Worm (Caenorhabditis elegans) whole organism, L1 larva: ENCODE measurements around the gene lin-18.

Experiments used
- alr-1 ChIP-seq: fragments of 200-800 bp; sonication (Bioruptor generic); optimal IDR thresholded peaks from 2 replicates; lab custom pipeline; 2018; ENCODE audit warnings: borderline replicate concordance, mild to moderate bottlenecking, missing genetic modification characterization, missing compliant biosample characterization
- aly-2 ChIP-seq: fragments of 150-350 bp; optimal IDR thresholded peaks from 2 replicates; lab custom pipeline; 2014; ENCODE audit warnings: missing biosample characterization, missing genetic modification characterization
- blmp-1 ChIP-seq: fragments of 150-350 bp; optimal IDR thresholded peaks from 2 replicates; lab custom pipeline; 2014; ENCODE audit warnings: missing biosample characterization, missing genetic modification characterization
- ceh-8 ChIP-seq: fragments of 200-800 bp; sonication (Bioruptor generic); optimal IDR thresholded peaks from 2 replicates; lab custom pipeline; 2018; ENCODE audit warnings: mild to moderate bottlenecking, missing genetic modification characterization, moderate library complexity, missing compliant biosample characterization
- ceh-82 ChIP-seq, 3 experiments: fragments of 150-350 bp in 1 of 3; sonication (generic microtip) in 2 of 3; optimal IDR thresholded peaks; 2 replicates each; lab custom pipeline; 2014 to 2017; ENCODE audit warnings: missing biosample characterization in 3 of 3, missing genetic modification characterization in 3 of 3
- ces-1 ChIP-seq: fragments of 150-350 bp; optimal IDR thresholded peaks from 2 replicates; lab custom pipeline; 2014; ENCODE audit warnings: missing biosample characterization, missing genetic modification reagents, missing genetic modification characterization
- efl-1 ChIP-seq, 4 experiments: fragments of 150-350 bp; optimal IDR thresholded peaks in 3 of 4; peaks in 1 of 4; 1 replicate in 1 of 4; 2 replicates in 3 of 4; lab custom pipeline; 2014; ENCODE audit warnings: missing biosample characterization in 2 of 4, missing genetic modification characterization in 2 of 4, missing genetic modification reagents in 2 of 4
- elt-2 ChIP-seq: sonication (generic microtip); optimal IDR thresholded peaks from 2 replicates; lab custom pipeline; 2016; ENCODE audit warnings: missing genetic modification characterization, mild to moderate bottlenecking, inconsistent platforms, missing compliant biosample characterization, missing genetic modification reagents
- fkh-10 ChIP-seq: sonication (generic microtip); optimal IDR thresholded peaks from 2 replicates; lab custom pipeline; 2017; ENCODE audit warnings: missing biosample characterization, missing genetic modification reagents, missing genetic modification characterization
- fos-1 ChIP-seq: fragments of 150-350 bp; optimal IDR thresholded peaks from 2 replicates; lab custom pipeline; 2014; ENCODE audit warnings: missing biosample characterization, missing genetic modification characterization
- grh-1 ChIP-seq: fragments of 200-800 bp; sonication (Bioruptor generic); IDR thresholded peaks from 2 replicates; pipeline ENCODE4 v1.3.6; 2022; ENCODE audit warnings: missing genetic modification reagents, missing genetic modification characterization, missing compliant biosample characterization
- hpl-2 ChIP-seq: fragments of 150-350 bp; optimal IDR thresholded peaks from 2 replicates; lab custom pipeline; 2014; ENCODE audit warnings: missing biosample characterization, missing genetic modification reagents, missing genetic modification characterization
- irx-1 ChIP-seq: sonication (generic microtip); optimal IDR thresholded peaks from 2 replicates; lab custom pipeline; 2016; ENCODE audit warnings: missing genetic modification characterization, missing compliant biosample characterization
- isw-1 ChIP-seq: fragments of 200-800 bp; sonication (Bioruptor generic); IDR thresholded peaks from 2 replicates; pipeline ENCODE4 v1.3.6; 2022; ENCODE audit warnings: missing genetic modification characterization, missing compliant biosample characterization
- lin-13 ChIP-seq: fragments of 150-350 bp; optimal IDR thresholded peaks from 2 replicates; lab custom pipeline; 2014; ENCODE audit warnings: missing biosample characterization, missing genetic modification reagents, missing genetic modification characterization
- lin-14 ChIP-seq: fragments of 200-800 bp; sonication (Bioruptor generic); optimal IDR thresholded peaks from 2 replicates; lab custom pipeline; 2018; ENCODE audit warnings: mild to moderate bottlenecking, missing genetic modification characterization, moderate library complexity, missing compliant biosample characterization
- lin-35 ChIP-seq, 2 experiments: fragments of 150-350 bp; optimal IDR thresholded peaks; 2 replicates each; lab custom pipeline; 2014; ENCODE audit warnings: missing biosample characterization in 2 of 2, missing genetic modification characterization in 2 of 2, missing genetic modification reagents in 2 of 2
- lin-39 ChIP-seq: fragments of 150-350 bp; optimal IDR thresholded peaks from 2 replicates; lab custom pipeline; 2014; ENCODE audit warnings: missing biosample characterization, missing genetic modification reagents, missing genetic modification characterization
- lir-3 ChIP-seq: sonication (generic microtip); optimal IDR thresholded peaks from 2 replicates; lab custom pipeline; 2016; ENCODE audit warnings: mild to moderate bottlenecking, missing genetic modification characterization, moderate library complexity, missing compliant biosample characterization; ENCODE audit not compliant: poor library complexity
- mab-9 ChIP-seq: fragments of 200-800 bp; sonication (Bioruptor generic); IDR thresholded peaks from 2 replicates; pipeline ENCODE4 v1.3.6; 2022; ENCODE audit warnings: missing genetic modification reagents, missing genetic modification characterization, missing compliant biosample characterization
- mef-2 ChIP-seq: fragments of 150-350 bp; optimal IDR thresholded peaks from 2 replicates; lab custom pipeline; 2014; ENCODE audit warnings: missing biosample characterization, missing genetic modification characterization
- nhr-19 ChIP-seq: fragments of 200-800 bp; sonication (Bioruptor generic); conservative IDR thresholded peaks from 2 replicates; pipeline ENCODE4 v1.3.6; 2022; ENCODE audit warnings: missing genetic modification characterization, missing compliant biosample characterization
- nhr-28 ChIP-seq: fragments of 150-350 bp; optimal IDR thresholded peaks from 2 replicates; lab custom pipeline; 2014; ENCODE audit warnings: missing biosample characterization, missing genetic modification characterization
- nhr-71 ChIP-seq: sonication (generic microtip); optimal IDR thresholded peaks from 2 replicates; lab custom pipeline; 2016; ENCODE audit warnings: mild to moderate bottlenecking, missing genetic modification characterization, moderate library complexity, missing compliant biosample characterization
- nhr-76 ChIP-seq: sonication (generic microtip); optimal IDR thresholded peaks from 2 replicates; lab custom pipeline; 2017; ENCODE audit warnings: missing biosample characterization, missing genetic modification characterization
- nhr-77 ChIP-seq: fragments of 150-350 bp; optimal IDR thresholded peaks from 2 replicates; lab custom pipeline; 2014; ENCODE audit warnings: missing biosample characterization, missing genetic modification characterization
- pax-3 ChIP-seq: fragments of 200-800 bp; sonication (Bioruptor generic); optimal IDR thresholded peaks from 2 replicates; lab custom pipeline; 2018; ENCODE audit warnings: mild to moderate bottlenecking, missing genetic modification characterization, moderate library complexity, missing compliant biosample characterization
- pqm-1 ChIP-seq: sonication (generic microtip); optimal IDR thresholded peaks from 3 replicates; lab custom pipeline; 2017; ENCODE audit warnings: missing biosample characterization, missing genetic modification characterization
- rnt-1 ChIP-seq: sonication (generic microtip); optimal IDR thresholded peaks from 2 replicates; lab custom pipeline; 2016; ENCODE audit warnings: mild to moderate bottlenecking, missing genetic modification characterization, moderate library complexity, missing compliant biosample characterization
- snpc-4 ChIP-seq: fragments of 150-350 bp; optimal IDR thresholded peaks from 2 replicates; lab custom pipeline; 2014; ENCODE audit warnings: missing biosample characterization, missing genetic modification characterization
- snu-23 ChIP-seq: sonication (generic microtip); optimal IDR thresholded peaks from 2 replicates; lab custom pipeline; 2016; ENCODE audit warnings: missing genetic modification characterization, missing compliant biosample characterization
- tbx-2 ChIP-seq: sonication (generic microtip); optimal IDR thresholded peaks from 2 replicates; lab custom pipeline; 2016; ENCODE audit warnings: missing genetic modification characterization, missing compliant biosample characterization
- tlp-1 ChIP-seq: fragments of 150-350 bp; optimal IDR thresholded peaks from 2 replicates; lab custom pipeline; 2014; ENCODE audit warnings: missing biosample characterization, missing genetic modification characterization
- unc-130 ChIP-seq: fragments of 150-350 bp; optimal IDR thresholded peaks from 2 replicates; lab custom pipeline; 2017; ENCODE audit warnings: missing biosample characterization, missing genetic modification characterization, inconsistent platforms
- unc-62 ChIP-seq: fragments of 150-350 bp; optimal IDR thresholded peaks from 2 replicates; lab custom pipeline; 2014; ENCODE audit warnings: missing biosample characterization, missing genetic modification reagents, missing genetic modification characterization
- xbp-1 ChIP-seq: sonication (generic microtip); optimal IDR thresholded peaks from 2 replicates; lab custom pipeline; 2016; ENCODE audit warnings: missing genetic modification characterization, missing compliant biosample characterization
- zag-1 ChIP-seq: fragments of 150-350 bp; optimal IDR thresholded peaks from 2 replicates; lab custom pipeline; 2014; ENCODE audit warnings: missing biosample characterization, missing genetic modification characterization
- ztf-11 ChIP-seq, 2 experiments: sonication (generic microtip); optimal IDR thresholded peaks; 2 replicates each; lab custom pipeline; 2016 to 2017; ENCODE audit warnings: missing genetic modification characterization in 2 of 2, missing biosample characterization in 1 of 2, missing compliant biosample characterization in 1 of 2

Gene lin-18

DNA sequence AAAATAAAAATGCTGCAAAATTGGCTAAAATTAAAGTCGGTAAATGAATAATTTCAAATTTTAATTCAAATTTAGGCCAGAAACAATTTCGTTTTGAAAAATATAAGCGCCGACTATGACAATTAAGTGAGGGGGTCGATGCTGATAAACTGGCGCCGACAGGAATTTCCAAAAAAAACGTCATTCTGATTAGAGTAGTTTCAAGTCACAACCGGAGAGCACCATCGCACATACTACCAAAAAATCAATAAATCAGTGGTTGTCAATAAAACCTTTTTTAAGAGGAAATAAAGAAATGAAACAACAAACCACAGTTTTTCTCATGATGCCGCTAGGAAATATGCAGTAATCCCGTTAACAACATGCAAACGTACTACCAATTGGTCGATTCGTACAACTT lies 9.3 kb upstream of the lin-18 start:
- TF ChIP-seq elt-2: peak; percentile 38
- TF ChIP-seq efl-1 (optimal IDR thresholded peaks at IDR 0.05; lab: Kevin White, UChicago): no peak
- peak in 1 of 2 experiments; percentile 85 for TF ChIP-seq efl-1 (GFP tag; optimal IDR thresholded peaks at IDR 0.05 in 1 of 2; lab: Kevin White, UChicago)
- TF ChIP-seq alr-1 (tag; lab: Kevin White, UChicago): no peak
- no peak for TF ChIP-seq mab-9 (GFP tag; lab: Robert Waterston, UW)

DNA sequence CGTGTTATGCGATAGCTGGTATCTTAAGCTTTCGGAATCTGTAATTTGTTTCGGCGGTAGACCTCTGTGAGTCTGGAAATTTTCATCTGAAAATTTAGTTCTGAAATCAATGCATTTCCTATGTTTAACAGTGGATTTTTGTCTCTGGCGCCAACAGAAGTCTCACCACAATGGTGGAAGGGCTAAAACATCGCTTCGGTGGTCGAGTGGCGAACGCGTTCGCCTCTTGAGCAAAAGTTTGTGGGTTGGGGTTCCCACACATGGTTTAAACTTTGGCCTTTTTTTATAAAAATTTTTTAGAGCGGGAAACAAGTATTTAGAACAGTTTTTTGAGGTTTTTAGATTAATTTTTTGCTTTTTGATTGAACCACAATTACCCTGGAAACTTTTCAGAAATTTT lies 8.6 kb upstream of the lin-18 start:
- TF ChIP-seq pqm-1 (no peak), ces-1 (GFP tag; lab: Kevin White, UChicago) (no peak), isw-1 (GFP tag; lab: Robert Waterston, UW) (no peak), hpl-2 (GFP tag; lab: Kevin White, UChicago) (no peak), xbp-1 (tag; lab: Kevin White, UChicago) (no peak), grh-1 (GFP tag; lab: Robert Waterston, UW) (no peak), lin-13 (GFP tag; lab: Kevin White, UChicago) (no peak), lir-3 (tag; lab: Kevin White, UChicago) (no peak), mef-2 (tag; lab: Kevin White, UChicago) (no peak)

DNA sequence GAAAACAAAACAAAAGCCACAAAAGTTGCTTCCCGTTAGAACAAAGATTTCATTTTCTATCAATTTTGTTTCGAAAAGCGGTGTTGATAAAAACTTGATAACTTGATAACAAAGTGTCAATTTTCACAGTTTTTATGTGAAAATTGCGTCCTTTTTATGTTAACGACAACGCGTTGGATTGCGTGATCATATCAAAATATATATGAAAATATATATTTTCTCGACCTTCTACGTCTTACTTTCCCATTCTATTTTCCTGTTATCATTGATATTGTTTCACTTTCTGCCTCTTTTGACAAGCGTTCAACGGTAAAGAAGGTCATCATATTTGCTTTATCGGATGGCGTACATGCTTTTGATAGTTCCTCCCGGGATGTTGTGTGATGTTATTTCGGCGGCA lies 5.6 kb upstream of the lin-18 start:
- TF ChIP-seq elt-2: peak; percentile 56
- no peak for TF ChIP-seq nhr-19 (GFP tag; lab: Robert Waterston, UW)
- peak; percentile 34 for TF ChIP-seq lin-14 (GFP tag; lab: Kevin White, UChicago)
- TF ChIP-seq tlp-1: peak; percentile 17
- TF ChIP-seq blmp-1: peak; percentile 74

DNA sequence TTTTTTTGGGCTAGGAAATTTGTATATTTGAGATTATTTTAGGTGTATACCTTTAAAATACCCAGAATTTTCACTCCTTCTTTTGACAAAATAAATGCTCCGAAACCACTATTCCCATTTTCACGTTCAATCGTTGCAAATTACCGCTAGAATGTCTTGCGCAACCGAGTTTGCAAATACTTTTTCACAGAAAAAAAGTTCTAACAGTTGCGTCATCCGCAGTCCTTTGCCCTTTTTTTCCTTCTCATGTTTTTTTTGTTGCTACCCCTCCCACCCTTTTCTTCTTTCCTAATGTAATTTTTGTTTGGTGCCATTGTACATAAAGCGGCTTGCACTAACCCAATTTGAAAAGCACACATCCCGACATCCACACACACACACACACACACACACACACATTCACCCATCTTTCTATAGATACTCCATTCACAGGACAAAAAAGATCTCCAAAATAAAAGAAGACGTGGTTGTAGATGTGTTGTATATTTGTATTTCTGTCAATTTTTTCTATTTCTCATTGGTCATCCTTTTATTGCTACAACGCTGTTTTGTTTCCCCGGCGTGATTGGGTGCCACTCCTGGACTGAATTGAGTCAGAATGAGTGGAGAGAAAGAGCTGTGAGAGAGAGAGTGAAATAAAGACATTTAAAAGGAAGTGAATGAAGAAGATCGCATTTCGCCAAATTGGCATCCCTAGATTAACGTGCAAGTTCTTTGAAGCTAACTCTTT lies 712 bp upstream of the lin-18 start:
- TF ChIP-seq lin-39 (tag; lab: Kevin White, UChicago) (no peak), ces-1 (GFP tag; lab: Kevin White, UChicago) (peak; percentile 90), tbx-2 (tag; lab: Kevin White, UChicago) (peak; percentile 5), ztf-11 (tag; optimal IDR thresholded peaks at IDR 0.05; lab: Kevin White, UChicago) (peak in 1 of 2 experiments; percentile 12), aly-2 (tag; lab: Kevin White, UChicago) (no peak), unc-130 (tag; lab: Kevin White, UChicago) (no peak), lin-14 (GFP tag; lab: Kevin White, UChicago) (peak; percentile 86), rnt-1 (peak; percentile 20), ceh-82 (tag; optimal IDR thresholded peaks at IDR 0.05; lab: Kevin White, UChicago) (peak in 1 of 3 experiments; percentile 1), zag-1 (peak; percentile 30), fkh-10 (peak; percentile 86), nhr-71 (tag; lab: Kevin White, UChicago) (peak; percentile 21), snu-23 (peak; percentile 9), snpc-4 (tag; lab: Kevin White, UChicago) (no peak)

DNA sequence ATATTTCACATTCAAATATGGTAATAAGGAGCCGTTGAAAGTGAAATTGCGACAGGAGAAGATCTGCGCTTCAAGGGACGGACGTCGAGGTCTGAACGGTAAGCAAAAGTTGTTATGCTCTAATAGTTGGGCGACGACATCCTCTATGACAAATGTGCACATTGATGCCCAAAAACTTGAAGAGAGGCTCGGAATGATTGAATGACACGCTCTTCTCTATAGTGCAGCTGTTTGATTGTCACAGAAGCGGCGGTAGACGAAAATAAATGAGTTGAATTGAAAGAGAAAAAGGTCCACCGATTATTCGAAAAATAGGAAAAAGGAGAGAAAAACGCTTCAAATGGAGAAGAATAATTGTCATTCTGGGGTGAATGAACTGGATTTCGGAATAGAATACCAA lies 869 bp downstream of the lin-18 start:
- TF ChIP-seq rnt-1 (peak; percentile 34), fkh-10 (no peak), unc-130 (tag; lab: Kevin White, UChicago) (no peak), lin-14 (GFP tag; lab: Kevin White, UChicago) (peak; percentile 33), nhr-28 (tag; lab: Kevin White, UChicago) (no peak), lin-35 (GFP tag; optimal IDR thresholded peaks at IDR 0.05; lab: Kevin White, UChicago) (no peak), lin-13 (GFP tag; lab: Kevin White, UChicago) (no peak), pax-3 (tag; lab: Kevin White, UChicago) (no peak), nhr-77 (tag; lab: Kevin White, UChicago) (no peak), ceh-8 (no peak), fos-1 (no peak), xbp-1 (tag; lab: Kevin White, UChicago) (no peak), nhr-76 (tag; lab: Kevin White, UChicago) (no peak), irx-1 (tag; lab: Kevin White, UChicago) (no peak), unc-62 (GFP tag; lab: Kevin White, UChicago) (no peak), tbx-2 (tag; lab: Kevin White, UChicago) (no peak)
